Worm (Caenorhabditis elegans) whole organism, L3 larva: ENCODE data around the gene C44C10.3.

Experiments used
- R02D3.7 ChIP-seq: fragments of 150-350 bp; optimal IDR thresholded peaks from 2 replicates; lab custom pipeline; 2014; ENCODE audit warnings: missing biosample characterization, missing genetic modification characterization
- eor-1 ChIP-seq, 2 experiments: fragments of 150-350 bp; optimal IDR thresholded peaks; 2 replicates each; lab custom pipeline; 2014 to 2018; ENCODE audit warnings: missing biosample characterization in 2 of 2, missing genetic modification characterization in 2 of 2
- lin-39 ChIP-seq: fragments of 150-350 bp; optimal IDR thresholded peaks from 2 replicates; lab custom pipeline; 2018; ENCODE audit warnings: missing biosample characterization, missing genetic modification reagents, missing genetic modification characterization
- nhr-11 ChIP-seq: fragments of 150-350 bp; optimal IDR thresholded peaks from 2 replicates; lab custom pipeline; 2014; ENCODE audit warnings: missing biosample characterization, missing genetic modification characterization
- nhr-25 ChIP-seq: sonication (generic microtip); optimal IDR thresholded peaks from 2 replicates; lab custom pipeline; 2017; ENCODE audit warnings: missing biosample characterization, missing genetic modification characterization
- snpc-4 ChIP-seq: fragments of 150-350 bp; optimal IDR thresholded peaks from 2 replicates; lab custom pipeline; 2014; ENCODE audit warnings: missing biosample characterization, missing genetic modification characterization
- tbx-2 ChIP-seq: sonication (generic microtip); optimal IDR thresholded peaks from 2 replicates; lab custom pipeline; 2016; ENCODE audit warnings: mild to moderate bottlenecking, missing genetic modification characterization, missing compliant biosample characterization
- unc-62 ChIP-seq: fragments of 150-350 bp; sonication (generic microtip); optimal IDR thresholded peaks from 4 replicates; lab custom pipeline; 2014; ENCODE audit warnings: missing biosample characterization, missing genetic modification reagents, missing genetic modification characterization
- zag-1 ChIP-seq: fragments of 150-350 bp; optimal IDR thresholded peaks from 2 replicates; lab custom pipeline; 2014; ENCODE audit warnings: missing biosample characterization, missing genetic modification characterization
- ztf-11 ChIP-seq: fragments of 150-350 bp; optimal IDR thresholded peaks from 2 replicates; lab custom pipeline; 2014; ENCODE audit warnings: missing biosample characterization, missing genetic modification characterization
- ztf-4 ChIP-seq: fragments of 150-350 bp; optimal IDR thresholded peaks from 2 replicates; lab custom pipeline; 2014; ENCODE audit warnings: missing biosample characterization, missing genetic modification characterization

DNA sequence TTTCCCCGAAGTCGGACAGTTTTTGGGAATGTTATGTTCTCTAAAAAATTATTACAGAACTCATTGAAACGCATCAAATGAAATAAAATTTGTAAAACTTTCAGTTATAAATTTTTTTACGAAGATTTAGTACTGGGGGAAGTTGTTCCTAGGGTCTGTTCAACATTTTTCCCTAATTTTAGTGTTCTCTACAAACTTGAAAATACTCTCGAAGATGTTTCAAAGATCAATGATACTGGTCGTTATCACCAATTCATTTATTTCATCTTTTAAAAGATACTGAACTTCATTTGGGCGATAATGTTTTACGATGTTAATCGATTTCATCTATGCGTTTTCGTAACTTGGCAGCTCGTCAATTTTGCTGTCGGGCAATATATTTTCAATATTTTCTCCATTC is at the start of gene C44C10.3:
- no peak for TF ChIP-seq nhr-25 (tag; lab: Kevin White, UChicago)
- no peak for TF ChIP-seq tbx-2
- no peak for TF ChIP-seq lin-39
- TF ChIP-seq snpc-4 (tag; lab: Kevin White, UChicago), result no peak
- no peak for TF ChIP-seq nhr-11 (tag; lab: Kevin White, UChicago)
- no peak for TF ChIP-seq R02D3.7 (tag; lab: Kevin White, UChicago)
- no peak for TF ChIP-seq eor-1 (tag; optimal IDR thresholded peaks at IDR 0.05; lab: Kevin White, UChicago)
- TF ChIP-seq ztf-4 (tag; lab: Kevin White, UChicago), result no peak
- TF ChIP-seq unc-62 (GFP tag; lab: Kevin White, UChicago), result no peak
- no peak for TF ChIP-seq zag-1 (tag; lab: Kevin White, UChicago)
- TF ChIP-seq ztf-11 (tag; lab: Kevin White, UChicago), result no peak
